Fruit fly (Drosophila melanogaster) whole organism, wandering third instar larva: ENCODE data around the gene Gyf.

Experiments
- Abd-B ChIP-seq: fragments of >200 bp; optimal IDR thresholded peaks from 2 replicates; lab custom pipeline; 2017; ENCODE audit warnings: missing biosample characterization, missing genetic modification characterization
- CG32264 ChIP-seq: fragments of 200-800 bp; sonication (Bioruptor generic); optimal IDR thresholded peaks from 2 replicates; lab custom pipeline; 2016; ENCODE audit warnings: missing biosample characterization, missing genetic modification characterization
- CrebA ChIP-seq: fragments of 200-800 bp; sonication (Bioruptor generic); optimal IDR thresholded peaks from 2 replicates; lab custom pipeline; 2016; ENCODE audit warnings: missing biosample characterization, mild to moderate bottlenecking, missing genetic modification characterization, borderline replicate concordance
- Dfd ChIP-seq: fragments of >200 bp; optimal IDR thresholded peaks from 2 replicates; lab custom pipeline; 2017; ENCODE audit warnings: missing biosample characterization, missing genetic modification characterization
- Dif ChIP-seq: fragments of 200-275, 200-300 bp; sonication (Bioruptor generic); optimal IDR thresholded peaks from 2 replicates; lab custom pipeline; 2018; ENCODE audit warnings: missing biosample characterization, missing genetic modification characterization; ENCODE audit not compliant: partially characterized antibody
- GATAd ChIP-seq: sonication (Bioruptor generic); optimal IDR thresholded peaks from 2 replicates; lab custom pipeline; 2016; ENCODE audit warnings: missing biosample characterization, missing genetic modification characterization
- HLH106 ChIP-seq: fragments of 200-800 bp; optimal IDR thresholded peaks from 3 replicates; lab custom pipeline; 2019; ENCODE audit warnings: missing biosample characterization, mild to moderate bottlenecking, missing genetic modification characterization, moderate library complexity
- Hnf4 ChIP-seq: fragments of 200-800 bp; sonication (Bioruptor generic); optimal IDR thresholded peaks from 2 replicates; lab custom pipeline; 2016; ENCODE audit warnings: missing biosample characterization, mild to moderate bottlenecking, missing genetic modification characterization
- Mio ChIP-seq: sonication (Bioruptor generic); optimal IDR thresholded peaks from 2 replicates; lab custom pipeline; 2016; ENCODE audit warnings: missing biosample characterization, missing genetic modification characterization
- Myc ChIP-seq: fragments of >200 bp; optimal IDR thresholded peaks from 2 replicates; lab custom pipeline; 2017
- N ChIP-seq: fragments of >200 bp; optimal IDR thresholded peaks from 2 replicates; lab custom pipeline; 2018; ENCODE audit warnings: missing biosample characterization, missing external identifiers, missing genetic modification characterization
- Rel ChIP-seq, 2 experiments: fragments of 200-800 bp; sonication (Bioruptor generic) in 1 of 2; optimal IDR thresholded peaks; 2 replicates in 1 of 2; 3 replicates in 1 of 2; lab custom pipeline; 2016 to 2019; ENCODE audit warnings: mild to moderate bottlenecking in 2 of 2, missing biosample characterization in 2 of 2, missing genetic modification characterization in 2 of 2, moderate library complexity in 1 of 2
- Sp1 ChIP-seq: fragments of 200-800 bp; sonication (Bioruptor generic); optimal IDR thresholded peaks from 3 replicates; lab custom pipeline; 2019; ENCODE audit warnings: missing biosample characterization, mild to moderate bottlenecking, missing genetic modification characterization, moderate library complexity
- br ChIP-seq: fragments of 200-800 bp; sonication (Bioruptor generic); optimal IDR thresholded peaks from 2 replicates; lab custom pipeline; 2016; ENCODE audit warnings: missing biosample characterization, missing genetic modification characterization
- brk ChIP-seq: fragments of 200-800 bp; sonication (Bioruptor generic); optimal IDR thresholded peaks from 2 replicates; lab custom pipeline; 2016; ENCODE audit warnings: missing biosample characterization, mild to moderate bottlenecking, missing genetic modification characterization
- dl ChIP-seq, 2 experiments: fragments of 175-275, 200-275 bp in 1 of 2; fragments of 200-275 bp in 1 of 2; sonication (Bioruptor generic); optimal IDR thresholded peaks; lab custom pipeline; 2018; ENCODE audit warnings: mild to moderate bottlenecking in 2 of 2, missing biosample characterization in 2 of 2, missing genetic modification characterization in 2 of 2, moderate library complexity in 2 of 2; ENCODE audit not compliant: partially characterized antibody in 2 of 2, insufficient read depth in 1 of 2
- dsf ChIP-seq: sonication (Bioruptor generic); optimal IDR thresholded peaks from 2 replicates; lab custom pipeline; 2016; ENCODE audit warnings: missing biosample characterization, missing genetic modification characterization, borderline replicate concordance
- ey ChIP-seq: fragments of 200-800 bp; sonication (Bioruptor generic); optimal IDR thresholded peaks from 2 replicates; lab custom pipeline; 2016; ENCODE audit warnings: missing biosample characterization, missing genetic modification characterization
- foxo ChIP-seq, 2 experiments: fragments of 200-800 bp; sonication (Bioruptor generic); optimal IDR thresholded peaks; 2 replicates in 1 of 2; 3 replicates in 1 of 2; lab custom pipeline; 2016 to 2017; ENCODE audit warnings: missing biosample characterization in 2 of 2, missing genetic modification characterization in 2 of 2
- lola ChIP-seq: fragments of >200 bp; optimal IDR thresholded peaks from 2 replicates; lab custom pipeline; 2017; ENCODE audit warnings: missing biosample characterization, missing genetic modification characterization
- pan ChIP-seq: fragments of >200 bp; optimal IDR thresholded peaks from 2 replicates; lab custom pipeline; 2017
- psq ChIP-seq: fragments of 200-800 bp; sonication (Bioruptor generic); optimal IDR thresholded peaks from 3 replicates; lab custom pipeline; 2017; ENCODE audit warnings: missing biosample characterization, mild to moderate bottlenecking, missing genetic modification characterization, moderate library complexity
- rgr ChIP-seq: fragments of 200-800 bp; sonication (Bioruptor generic); optimal IDR thresholded peaks from 3 replicates; lab custom pipeline; 2016; ENCODE audit warnings: missing biosample characterization, mild to moderate bottlenecking, missing genetic modification characterization
- sage ChIP-seq: fragments of 200-800 bp; sonication (Bioruptor generic); optimal IDR thresholded peaks from 2 replicates; lab custom pipeline; 2016; ENCODE audit warnings: missing biosample characterization, mild to moderate bottlenecking, missing genetic modification characterization
- sv ChIP-seq: fragments of 200-800 bp; sonication (Bioruptor generic); optimal IDR thresholded peaks from 3 replicates; lab custom pipeline; 2016; ENCODE audit warnings: missing biosample characterization, missing genetic modification characterization
- tai ChIP-seq: sonication (Bioruptor generic); optimal IDR thresholded peaks from 2 replicates; lab custom pipeline; 2016; ENCODE audit warnings: missing biosample characterization, missing genetic modification characterization
- woc ChIP-seq: sonication (Bioruptor generic); optimal IDR thresholded peaks from 2 replicates; lab custom pipeline; 2016; ENCODE audit warnings: missing biosample characterization, mild to moderate bottlenecking, missing genetic modification characterization

The Gyf gene

dm6 chr4:844468-844867, 22.4 kb downstream of the Gyf start, which contains the start of gene fd102C:
Gene fd102C (minus strand): TSS chr4:844529.
- TF ChIP-seq sv (GFP tag; lab: Kevin White, UChicago), result no peak
- no peak for TF ChIP-seq tai (GFP tag; lab: Kevin White, UChicago)
- no peak for TF ChIP-seq ey (GFP tag; lab: Kevin White, UChicago)
- TF ChIP-seq br (GFP tag; lab: Kevin White, UChicago), result no peak
- no peak for TF ChIP-seq woc (GFP tag; lab: Kevin White, UChicago)
- TF ChIP-seq, all 38 proteins: peak for 0

dm6 chr4:835535-836138, 31.2 kb downstream of the Gyf start:
- no peak for TF ChIP-seq GATAd (GFP tag; lab: Kevin White, UChicago)
- peak; percentile 61 for TF ChIP-seq Myc
- TF ChIP-seq, all 38 proteins: peak for 1

- TF ChIP-seq N (GFP tag; lab: Kevin White, UChicago) (no peak), brk (GFP tag; lab: Kevin White, UChicago) (peak; percentile 26)
These were observed 31.8 kb downstream of the Gyf start for dm6 chr4:834837-835534.

- TF ChIP-seq brk (GFP tag; lab: Kevin White, UChicago) (peak; percentile 28), br (GFP tag; lab: Kevin White, UChicago) (no peak), lola (GFP tag; lab: Kevin White, UChicago) (no peak), Mio (GFP tag; lab: Kevin White, UChicago) (no peak), HLH106 (tag; lab: Kevin White, UChicago) (no peak), CrebA (peak; percentile 27), Sp1 (GFP tag; lab: Kevin White, UChicago) (no peak), Dif (GFP tag; lab: Kevin White, UChicago) (peak; percentile 9), Myc (no peak), sage (GFP tag; lab: Kevin White, UChicago) (no peak), CG32264 (GFP tag; lab: Kevin White, UChicago) (no peak), pan (lab: Kevin White, UChicago) (no peak), rgr (GFP tag; lab: Kevin White, UChicago) (no peak), foxo (GFP tag; optimal IDR thresholded peaks at IDR 0.05; lab: Kevin White, UChicago) (no peak), woc (GFP tag; lab: Kevin White, UChicago) (no peak), ey (GFP tag; lab: Kevin White, UChicago) (no peak), psq (GFP tag; lab: Kevin White, UChicago) (no peak), Rel (GFP tag; optimal IDR thresholded peaks at IDR 0.05; lab: Kevin White, UChicago) (no peak), Rel (tag; optimal IDR thresholded peaks at IDR 0.05; lab: Kevin White, UChicago) (no peak), Hnf4 (GFP tag; lab: Kevin White, UChicago) (no peak), dsf (GFP tag; lab: Kevin White, UChicago) (no peak)
These were observed 32.4 kb downstream of the Gyf start for dm6 chr4:834452-834820.

- TF ChIP-seq brk (GFP tag; lab: Kevin White, UChicago) (no peak), Dfd (GFP tag; lab: Kevin White, UChicago) (no peak), Abd-B (GFP tag; lab: Kevin White, UChicago) (no peak), rgr (GFP tag; lab: Kevin White, UChicago) (no peak), pan (lab: Kevin White, UChicago) (no peak), dl (GFP tag; optimal IDR thresholded peaks at IDR 0.05; lab: Kevin White, UChicago; ENCODE audit: insufficient read depth in 1 of 2, partially characterized antibody in 2 of 2) (no peak), br (GFP tag; lab: Kevin White, UChicago) (no peak), HLH106 (tag; lab: Kevin White, UChicago) (no peak), GATAd (GFP tag; lab: Kevin White, UChicago) (no peak), psq (GFP tag; lab: Kevin White, UChicago) (no peak)
These were observed 32.9 kb downstream of the Gyf start, which contains the start of gene Sox102F for dm6 chr4:833790-834451. Gene Sox102F (minus strand): TSS chr4:834393.
